Fruit fly (Drosophila melanogaster) whole organism, wandering third instar larva: ENCODE results near the gene Usp10.

Experiments used
- Abd-B ChIP-seq: fragments of >200 bp; optimal IDR thresholded peaks from 2 replicates; lab custom pipeline; 2017; ENCODE audit warnings: missing biosample characterization, missing genetic modification characterization
- CG32264 ChIP-seq: fragments of 200-800 bp; sonication (Bioruptor generic); optimal IDR thresholded peaks from 2 replicates; lab custom pipeline; 2016; ENCODE audit warnings: missing biosample characterization, missing genetic modification characterization
- CG9705 ChIP-seq: fragments of 200-800 bp; sonication (Bioruptor generic); optimal IDR thresholded peaks from 2 replicates; lab custom pipeline; 2018; ENCODE audit warnings: missing biosample characterization, mild to moderate bottlenecking, missing genetic modification characterization
- CrebA ChIP-seq: fragments of 200-800 bp; sonication (Bioruptor generic); optimal IDR thresholded peaks from 2 replicates; lab custom pipeline; 2016; ENCODE audit warnings: missing biosample characterization, mild to moderate bottlenecking, missing genetic modification characterization, borderline replicate concordance
- Dfd ChIP-seq: fragments of >200 bp; optimal IDR thresholded peaks from 2 replicates; lab custom pipeline; 2017; ENCODE audit warnings: missing biosample characterization, missing genetic modification characterization
- Dif ChIP-seq: fragments of 200-275, 200-300 bp; sonication (Bioruptor generic); optimal IDR thresholded peaks from 2 replicates; lab custom pipeline; 2018; ENCODE audit warnings: missing biosample characterization, missing genetic modification characterization; ENCODE audit not compliant: partially characterized antibody
- GATAd ChIP-seq: sonication (Bioruptor generic); optimal IDR thresholded peaks from 2 replicates; lab custom pipeline; 2016; ENCODE audit warnings: missing biosample characterization, missing genetic modification characterization
- HLH106 ChIP-seq: fragments of 200-800 bp; optimal IDR thresholded peaks from 3 replicates; lab custom pipeline; 2019; ENCODE audit warnings: missing biosample characterization, mild to moderate bottlenecking, missing genetic modification characterization, moderate library complexity
- Hr78 ChIP-seq: fragments of >200 bp; optimal IDR thresholded peaks from 2 replicates; lab custom pipeline; 2017; ENCODE audit warnings: missing biosample characterization, missing genetic modification characterization
- Hr83 ChIP-seq: fragments of 200-300 bp; sonication (Bioruptor generic); optimal IDR thresholded peaks from 2 replicates; lab custom pipeline; 2016; ENCODE audit warnings: missing biosample characterization, mild to moderate bottlenecking, missing genetic modification characterization, moderate library complexity; ENCODE audit not compliant: poor library complexity, severe bottlenecking
- Jra ChIP-seq: sonication (Bioruptor generic); optimal IDR thresholded peaks from 2 replicates; lab custom pipeline; 2016; ENCODE audit warnings: missing biosample characterization, missing genetic modification characterization
- Mio ChIP-seq: sonication (Bioruptor generic); optimal IDR thresholded peaks from 2 replicates; lab custom pipeline; 2016; ENCODE audit warnings: missing biosample characterization, missing genetic modification characterization
- Myc ChIP-seq: fragments of >200 bp; optimal IDR thresholded peaks from 2 replicates; lab custom pipeline; 2017
- OdsH ChIP-seq: fragments of 200-800 bp; sonication (Bioruptor generic); optimal IDR thresholded peaks from 2 replicates; lab custom pipeline; 2016; ENCODE audit warnings: missing biosample characterization, mild to moderate bottlenecking, missing genetic modification characterization
- Rel ChIP-seq, 2 experiments: fragments of 200-800 bp; sonication (Bioruptor generic) in 1 of 2; optimal IDR thresholded peaks; 2 replicates in 1 of 2; 3 replicates in 1 of 2; lab custom pipeline; 2016 to 2019; ENCODE audit warnings: mild to moderate bottlenecking in 2 of 2, missing biosample characterization in 2 of 2, missing genetic modification characterization in 2 of 2, moderate library complexity in 1 of 2
- Sp1 ChIP-seq: fragments of 200-800 bp; sonication (Bioruptor generic); optimal IDR thresholded peaks from 3 replicates; lab custom pipeline; 2019; ENCODE audit warnings: missing biosample characterization, mild to moderate bottlenecking, missing genetic modification characterization, moderate library complexity
- brk ChIP-seq: fragments of 200-800 bp; sonication (Bioruptor generic); optimal IDR thresholded peaks from 2 replicates; lab custom pipeline; 2016; ENCODE audit warnings: missing biosample characterization, mild to moderate bottlenecking, missing genetic modification characterization
- dmrt93B ChIP-seq: fragments of 200-800 bp; sonication (Bioruptor generic); optimal IDR thresholded peaks from 2 replicates; lab custom pipeline; 2018; ENCODE audit warnings: missing biosample characterization, mild to moderate bottlenecking, missing genetic modification characterization
- dsf ChIP-seq: sonication (Bioruptor generic); optimal IDR thresholded peaks from 2 replicates; lab custom pipeline; 2016; ENCODE audit warnings: missing biosample characterization, missing genetic modification characterization, borderline replicate concordance
- ey ChIP-seq: fragments of 200-800 bp; sonication (Bioruptor generic); optimal IDR thresholded peaks from 2 replicates; lab custom pipeline; 2016; ENCODE audit warnings: missing biosample characterization, missing genetic modification characterization
- foxo ChIP-seq, 2 experiments: fragments of 200-800 bp; sonication (Bioruptor generic); optimal IDR thresholded peaks; 2 replicates in 1 of 2; 3 replicates in 1 of 2; lab custom pipeline; 2016 to 2017; ENCODE audit warnings: missing biosample characterization in 2 of 2, missing genetic modification characterization in 2 of 2
- fru ChIP-seq: fragments of 200-800 bp; sonication (Bioruptor generic); optimal IDR thresholded peaks from 3 replicates; lab custom pipeline; 2016; ENCODE audit warnings: missing biosample characterization, mild to moderate bottlenecking, missing genetic modification characterization
- h ChIP-seq: fragments of 200-800 bp; sonication (Bioruptor generic); optimal IDR thresholded peaks from 3 replicates; lab custom pipeline; 2016; ENCODE audit warnings: missing biosample characterization, mild to moderate bottlenecking, missing genetic modification characterization
- jim ChIP-seq: fragments of 175-275, 200-325 bp; sonication (Bioruptor generic); optimal IDR thresholded peaks from 2 replicates; lab custom pipeline; 2016; ENCODE audit warnings: missing biosample characterization, mild to moderate bottlenecking, missing genetic modification characterization
- lola ChIP-seq: fragments of >200 bp; optimal IDR thresholded peaks from 2 replicates; lab custom pipeline; 2017; ENCODE audit warnings: missing biosample characterization, missing genetic modification characterization
- pan ChIP-seq: fragments of >200 bp; optimal IDR thresholded peaks from 2 replicates; lab custom pipeline; 2017
- psq ChIP-seq: fragments of 200-800 bp; sonication (Bioruptor generic); optimal IDR thresholded peaks from 3 replicates; lab custom pipeline; 2017; ENCODE audit warnings: missing biosample characterization, mild to moderate bottlenecking, missing genetic modification characterization, moderate library complexity
- rgr ChIP-seq: fragments of 200-800 bp; sonication (Bioruptor generic); optimal IDR thresholded peaks from 3 replicates; lab custom pipeline; 2016; ENCODE audit warnings: missing biosample characterization, mild to moderate bottlenecking, missing genetic modification characterization
- sage ChIP-seq: fragments of 200-800 bp; sonication (Bioruptor generic); optimal IDR thresholded peaks from 2 replicates; lab custom pipeline; 2016; ENCODE audit warnings: missing biosample characterization, mild to moderate bottlenecking, missing genetic modification characterization
- sv ChIP-seq: fragments of 200-800 bp; sonication (Bioruptor generic); optimal IDR thresholded peaks from 3 replicates; lab custom pipeline; 2016; ENCODE audit warnings: missing biosample characterization, missing genetic modification characterization
- tai ChIP-seq: sonication (Bioruptor generic); optimal IDR thresholded peaks from 2 replicates; lab custom pipeline; 2016; ENCODE audit warnings: missing biosample characterization, missing genetic modification characterization

Gene Usp10

dm6 chr3L:895314-895980 is 23.7 kb downstream of the Usp10 start, which contains the start of gene CG34056 (continued):
- TF ChIP-seq CG32264 (GFP tag; lab: Kevin White, UChicago) (peak; percentile 97), Mio (GFP tag; lab: Kevin White, UChicago) (peak; percentile 40), Myc (lab: Kevin White, UChicago) (no peak), OdsH (GFP tag; lab: Kevin White, UChicago) (peak; percentile 97), CG9705 (GFP tag; lab: Kevin White, UChicago) (peak; percentile 96), CrebA (GFP tag; lab: Kevin White, UChicago) (peak; percentile 94), Hr78 (no peak), tai (GFP tag; lab: Kevin White, UChicago) (peak; percentile 84), Dif (no peak), dmrt93B (peak; percentile 95), Jra (peak; percentile 95), fru (GFP tag; lab: Kevin White, UChicago) (peak; percentile 98), h (GFP tag; lab: Kevin White, UChicago) (peak; percentile 98), Dfd (no peak), jim (GFP tag; lab: Kevin White, UChicago) (no peak), Hr83 (GFP tag; lab: Kevin White, UChicago) (peak; percentile 82)

DNA sequence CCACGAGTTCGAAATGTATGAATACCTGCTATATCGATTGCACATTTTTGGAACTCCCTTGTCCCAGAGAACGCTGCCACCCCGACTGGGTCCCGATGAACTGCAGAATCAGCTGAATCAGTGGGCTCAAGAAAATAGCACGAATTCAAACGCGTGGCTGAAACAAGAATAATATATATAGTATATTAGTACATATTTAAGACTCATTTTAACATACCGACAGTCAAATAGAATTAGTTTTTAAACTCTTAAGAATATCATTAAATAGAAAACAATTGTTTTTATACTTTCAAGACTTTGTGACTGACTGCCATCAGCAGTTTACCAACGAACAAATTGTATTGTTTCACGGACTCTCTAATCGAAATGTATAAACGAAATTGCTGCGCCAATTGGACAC is 25.4 kb downstream of the Usp10 start, which contains the start of gene CG34057:
Gene CG34057 (plus strand): TSS at position 301 of the 400 bp plus-strand sequence.
- TF ChIP-seq OdsH (GFP tag; lab: Kevin White, UChicago): no peak
- TF ChIP-seq brk (GFP tag; lab: Kevin White, UChicago): no peak
- no peak for TF ChIP-seq Myc (lab: Kevin White, UChicago)
- TF ChIP-seq Abd-B (GFP tag; lab: Kevin White, UChicago): no peak
- no peak for TF ChIP-seq foxo (GFP tag; optimal IDR thresholded peaks at IDR 0.05; lab: Kevin White, UChicago)
- no peak for TF ChIP-seq Sp1
- TF ChIP-seq Rel (GFP tag; optimal IDR thresholded peaks at IDR 0.05; lab: Kevin White, UChicago): no peak
- TF ChIP-seq Rel (tag; optimal IDR thresholded peaks at IDR 0.05; lab: Kevin White, UChicago): no peak
- TF ChIP-seq lola (GFP tag; lab: Kevin White, UChicago): no peak
- TF ChIP-seq rgr (GFP tag; lab: Kevin White, UChicago): no peak
- TF ChIP-seq, all 38 proteins: peak for 0

- TF ChIP-seq ey (no peak), sage (GFP tag; lab: Kevin White, UChicago) (no peak), CrebA (GFP tag; lab: Kevin White, UChicago) (no peak), HLH106 (tag; lab: Kevin White, UChicago) (no peak), Dfd (no peak), pan (lab: Kevin White, UChicago) (no peak), Myc (lab: Kevin White, UChicago) (no peak), foxo (GFP tag; optimal IDR thresholded peaks at IDR 0.05; lab: Kevin White, UChicago) (no peak), rgr (GFP tag; lab: Kevin White, UChicago) (no peak), dmrt93B (no peak), Abd-B (GFP tag; lab: Kevin White, UChicago) (no peak), Dif (no peak), h (GFP tag; lab: Kevin White, UChicago) (no peak), lola (GFP tag; lab: Kevin White, UChicago) (no peak)
- TF ChIP-seq, all 38 proteins: peak for 0
These were observed 27.6 kb downstream of the Usp10 start for dm6 chr3L:899304-899703.

DNA sequence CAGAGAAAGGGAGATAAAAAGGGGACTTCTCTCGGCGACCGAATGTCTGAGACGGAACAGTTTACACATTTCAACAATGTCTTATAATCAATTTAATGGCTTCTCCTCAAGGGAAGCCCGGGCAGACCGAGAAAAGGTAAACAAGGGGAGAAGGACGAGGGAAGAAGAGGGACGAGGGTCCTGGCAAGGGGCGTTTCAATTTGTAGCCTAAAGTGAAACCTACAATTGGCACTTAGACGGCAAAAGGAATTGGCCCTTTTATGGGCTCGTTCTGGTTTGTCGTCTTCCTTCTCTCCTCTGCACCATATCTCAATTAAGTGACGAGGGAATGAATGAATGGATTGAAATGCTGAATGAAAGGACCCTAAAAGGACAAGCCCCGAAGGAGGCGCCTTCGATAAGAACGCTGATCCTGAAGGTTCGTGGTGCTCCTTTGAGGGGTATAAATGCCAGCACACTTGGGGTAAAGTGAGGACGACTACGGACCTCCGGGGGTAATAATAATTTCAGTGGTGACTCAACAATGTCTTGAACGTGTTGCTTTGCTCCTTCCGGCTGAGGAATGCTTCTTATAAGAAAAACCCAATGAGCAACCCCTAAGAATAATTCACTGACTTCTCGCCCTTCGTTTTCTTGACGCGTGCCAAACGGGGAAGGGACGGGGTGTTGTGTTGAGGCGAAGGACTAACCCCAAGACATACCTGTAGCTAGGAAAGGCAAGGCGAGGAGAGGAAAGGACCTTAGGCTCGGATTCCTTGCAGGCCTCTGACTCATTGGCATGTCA is 29.0 kb downstream of the Usp10 start:
- TF ChIP-seq GATAd: no peak
- TF ChIP-seq Jra: no peak
- TF ChIP-seq tai (GFP tag; lab: Kevin White, UChicago): no peak
- no peak for TF ChIP-seq jim (GFP tag; lab: Kevin White, UChicago)
- TF ChIP-seq sage (GFP tag; lab: Kevin White, UChicago): no peak
- TF ChIP-seq dsf (GFP tag; lab: Kevin White, UChicago): no peak
- TF ChIP-seq h (GFP tag; lab: Kevin White, UChicago): no peak
- no peak for TF ChIP-seq fru (GFP tag; lab: Kevin White, UChicago)
- TF ChIP-seq CG32264 (GFP tag; lab: Kevin White, UChicago): no peak
- no peak for TF ChIP-seq psq (GFP tag; lab: Kevin White, UChicago)
- no peak for TF ChIP-seq sv (GFP tag; lab: Kevin White, UChicago)
- no peak for TF ChIP-seq Dfd
- TF ChIP-seq ey: no peak
- no peak for TF ChIP-seq HLH106 (tag; lab: Kevin White, UChicago)
- no peak for TF ChIP-seq Myc (lab: Kevin White, UChicago)
- TF ChIP-seq CrebA (GFP tag; lab: Kevin White, UChicago): no peak
- TF ChIP-seq Dif: no peak
- no peak for TF ChIP-seq brk (GFP tag; lab: Kevin White, UChicago)
- no peak for TF ChIP-seq Hr78
- TF ChIP-seq OdsH (GFP tag; lab: Kevin White, UChicago): no peak
